Fruit fly (Drosophila melanogaster): Measurements from ENCODE around the gene nht.

Gene nht

dm6 chr2L:15343367-15343893, 24.7 kb upstream of the nht start:
- peak; percentile 17 for TF ChIP-seq CG8301 (tag; optimal IDR thresholded peaks at IDR 0.05)
- no peak for TF ChIP-seq CG13204 (GFP tag; optimal IDR thresholded peaks at IDR 0.05)
- no peak for TF ChIP-seq rn (GFP tag; IDR thresholded peaks at IDR 0.05)
- no peak for TF ChIP-seq D1 (tag; optimal IDR thresholded peaks at IDR 0.05)
- TF ChIP-seq Snoo (tag; optimal IDR thresholded peaks at IDR 0.05), result no peak
- peak; percentile 27 for TF ChIP-seq CG15710 (tag; optimal IDR thresholded peaks at IDR 0.05)
- no peak for TF ChIP-seq fd96Ca (GFP tag; IDR thresholded peaks at IDR 0.05)
- TF ChIP-seq CG9948 (tag; optimal IDR thresholded peaks at IDR 0.05), result no peak
- no peak for TF ChIP-seq CG10348 (GFP tag; IDR thresholded peaks at IDR 0.05)
- TF ChIP-seq CG14655 (GFP tag; optimal IDR thresholded peaks at IDR 0.05), result peak; percentile 39
- peak; percentile 6 for TF ChIP-seq CG17806 (tag; optimal IDR thresholded peaks at IDR 0.05)
- TF ChIP-seq CG4496 (GFP tag; IDR thresholded peaks at IDR 0.05), result no peak
- no peak for TF ChIP-seq Ets98B (GFP tag; IDR thresholded peaks at IDR 0.05)
- peak; percentile 22 for TF ChIP-seq CG8159 (tag; optimal IDR thresholded peaks at IDR 0.05)

- 0 out of 2 replicates have a peak, but pooled peaks have one; percentile 13 for TF ChIP-seq CG12605 (GFP tag; IDR thresholded peaks at IDR 0.05)
- peak; percentile 9 for TF ChIP-seq CG13204 (GFP tag; optimal IDR thresholded peaks at IDR 0.05)
- TF ChIP-seq Ets98B (GFP tag; IDR thresholded peaks at IDR 0.05), result no peak
- peak; percentile 41; the same call in 1 of the 3 replicates for TF ChIP-seq fd96Ca (GFP tag; IDR thresholded peaks at IDR 0.05)
These were observed 20.9 kb upstream of the nht start for dm6 chr2L:15339601-15340000.

- TF ChIP-seq CG10348 (GFP tag; IDR thresholded peaks at IDR 0.05), result no peak
- TF ChIP-seq CG13204 (GFP tag; optimal IDR thresholded peaks at IDR 0.05), result no peak
- TF ChIP-seq D1 (tag; optimal IDR thresholded peaks at IDR 0.05), result no peak
- TF ChIP-seq CG4496 (GFP tag; IDR thresholded peaks at IDR 0.05), result 0 out of 3 replicates have a peak, but pooled peaks have one; percentile 36
- TF ChIP-seq CG8159 (tag; optimal IDR thresholded peaks at IDR 0.05), result peak; percentile 42
- no peak for TF ChIP-seq Snoo (tag; optimal IDR thresholded peaks at IDR 0.05)
- TF ChIP-seq EcR (GFP tag; optimal IDR thresholded peaks at IDR 0.05), result no peak
- TF ChIP-seq CG17806 (tag; optimal IDR thresholded peaks at IDR 0.05), result peak; percentile 29
- no peak for TF ChIP-seq rn (GFP tag; IDR thresholded peaks at IDR 0.05)
- TF ChIP-seq Ets98B (GFP tag; IDR thresholded peaks at IDR 0.05), result 0 out of 2 replicates have a peak, but pooled peaks have one; percentile 13
- TF ChIP-seq Pif1B (GFP tag; optimal IDR thresholded peaks at IDR 0.05), result no peak
- TF ChIP-seq Pif1A (GFP tag; optimal IDR thresholded peaks at IDR 0.05), result peak; percentile 7
- TF ChIP-seq CG32121 (GFP tag; IDR thresholded peaks at IDR 0.05), result no peak
- TF ChIP-seq fd96Ca (GFP tag; IDR thresholded peaks at IDR 0.05), result no peak
- TF ChIP-seq CG34367 (tag; optimal IDR thresholded peaks at IDR 0.05), result peak; percentile 31
- no peak for TF ChIP-seq gl (tag; optimal IDR thresholded peaks at IDR 0.05)
- no peak for TF ChIP-seq CG12605 (GFP tag; IDR thresholded peaks at IDR 0.05)
- peak; percentile 26 for TF ChIP-seq CG9948 (tag; optimal IDR thresholded peaks at IDR 0.05)
- peak; percentile 36 for TF ChIP-seq CG8301 (tag; optimal IDR thresholded peaks at IDR 0.05)
- no peak for TF ChIP-seq CG15710 (tag; optimal IDR thresholded peaks at IDR 0.05)
- TF ChIP-seq CG14655 (GFP tag; optimal IDR thresholded peaks at IDR 0.05), result peak; percentile 58
These were observed 18.6 kb upstream of the nht start for dm6 chr2L:15337248-15337848.

DNA sequence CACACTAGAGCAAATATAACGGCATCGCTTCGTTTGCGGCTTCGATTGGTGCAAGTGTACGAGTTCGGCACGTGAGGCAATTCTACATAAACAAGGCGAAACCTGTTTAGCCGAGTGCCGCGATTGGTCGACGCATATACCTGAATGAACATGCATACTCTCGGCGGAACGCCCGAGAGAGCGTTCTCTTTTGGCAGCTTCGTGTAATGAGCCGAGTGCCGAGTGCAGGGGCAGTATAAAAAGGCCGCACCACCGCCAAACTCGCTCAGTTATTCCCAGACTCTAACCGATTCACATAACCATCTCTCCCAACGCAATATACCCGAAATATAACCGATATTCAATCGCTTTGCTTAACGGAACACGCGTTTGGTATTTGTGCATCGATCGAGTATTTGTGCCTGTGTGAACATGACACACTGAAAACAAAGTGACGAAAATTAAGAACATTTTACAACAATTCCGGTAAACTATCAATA, 14.9 kb upstream of the nht start, which contains the start of gene esg:
esg (plus strand) TSS at position 265 of the 479 bp plus-strand sequence.
- TF ChIP-seq CG15710 (tag; optimal IDR thresholded peaks at IDR 0.05) (no peak), Pif1B (GFP tag; optimal IDR thresholded peaks at IDR 0.05) (no peak), D1 (tag; optimal IDR thresholded peaks at IDR 0.05) (no peak), CG34367 (tag; optimal IDR thresholded peaks at IDR 0.05) (no peak), CG8301 (tag; optimal IDR thresholded peaks at IDR 0.05) (no peak), CG10348 (GFP tag; IDR thresholded peaks at IDR 0.05) (no peak), gl (tag; optimal IDR thresholded peaks at IDR 0.05) (no peak), Pif1A (GFP tag; optimal IDR thresholded peaks at IDR 0.05) (no peak), EcR (GFP tag; optimal IDR thresholded peaks at IDR 0.05) (peak; percentile 30), CG4496 (GFP tag; IDR thresholded peaks at IDR 0.05) (no peak), CG14655 (GFP tag; optimal IDR thresholded peaks at IDR 0.05) (no peak), CG32121 (GFP tag; IDR thresholded peaks at IDR 0.05) (peak; percentile 35; the same call in 1 of the 2 replicates), CG8159 (tag; optimal IDR thresholded peaks at IDR 0.05) (no peak), rn (GFP tag; IDR thresholded peaks at IDR 0.05) (no peak), CG9948 (tag; optimal IDR thresholded peaks at IDR 0.05) (no peak), CG17806 (tag; optimal IDR thresholded peaks at IDR 0.05) (no peak), Snoo (tag; optimal IDR thresholded peaks at IDR 0.05) (no peak), CG12605 (GFP tag; IDR thresholded peaks at IDR 0.05) (peak; percentile 28; the same call in 1 of the 2 replicates)

- no peak for TF ChIP-seq rn (GFP tag; IDR thresholded peaks at IDR 0.05)
- no peak for TF ChIP-seq gl (tag; optimal IDR thresholded peaks at IDR 0.05)
- no peak for TF ChIP-seq CG8159 (tag; optimal IDR thresholded peaks at IDR 0.05)
- no peak for TF ChIP-seq Snoo (tag; optimal IDR thresholded peaks at IDR 0.05)
- no peak for TF ChIP-seq CG4496 (GFP tag; IDR thresholded peaks at IDR 0.05)
- TF ChIP-seq fd96Ca (GFP tag; IDR thresholded peaks at IDR 0.05), result no peak
- no peak for TF ChIP-seq CG34367 (tag; optimal IDR thresholded peaks at IDR 0.05)
- TF ChIP-seq Pif1B (GFP tag; optimal IDR thresholded peaks at IDR 0.05), result no peak
- TF ChIP-seq CG9948 (tag; optimal IDR thresholded peaks at IDR 0.05), result no peak
These were observed 13.9 kb upstream of the nht start for dm6 chr2L:15332561-15332960.

- TF ChIP-seq CG8159 (tag; optimal IDR thresholded peaks at IDR 0.05) (no peak), gl (tag; optimal IDR thresholded peaks at IDR 0.05) (no peak), fd96Ca (GFP tag; IDR thresholded peaks at IDR 0.05) (no peak), CG14655 (GFP tag; optimal IDR thresholded peaks at IDR 0.05) (no peak), CG17806 (tag; optimal IDR thresholded peaks at IDR 0.05) (no peak), CG34367 (tag; optimal IDR thresholded peaks at IDR 0.05) (no peak), CG32121 (GFP tag; IDR thresholded peaks at IDR 0.05) (no peak), rn (GFP tag; IDR thresholded peaks at IDR 0.05) (no peak), Pif1B (GFP tag; optimal IDR thresholded peaks at IDR 0.05) (no peak), D1 (tag; optimal IDR thresholded peaks at IDR 0.05) (no peak), CG12605 (GFP tag; IDR thresholded peaks at IDR 0.05) (no peak)
These were observed 12.7 kb upstream of the nht start for dm6 chr2L:15331353-15331752.
